Worm (Caenorhabditis elegans) whole organism, L4/young adult: ENCODE data around the gene chil-8.

Experiments used
- W03F9.2 ChIP-seq: fragments of 150-350 bp; optimal IDR thresholded peaks from 2 replicates; lab custom pipeline; 2014; ENCODE audit warnings: missing biosample characterization, missing genetic modification characterization
- dao-5 ChIP-seq: sonication (generic microtip); optimal IDR thresholded peaks from 2 replicates; lab custom pipeline; 2016; ENCODE audit warnings: missing genotype, missing genetic modification characterization, moderate library complexity, missing compliant biosample characterization
- him-1 ChIP-seq: sonication (generic microtip); optimal IDR thresholded peaks from 2 replicates; lab custom pipeline; 2016; ENCODE audit warnings: missing genotype, missing genetic modification reagents, missing genetic modification characterization, missing compliant biosample characterization

The chil-8 gene

DNA sequence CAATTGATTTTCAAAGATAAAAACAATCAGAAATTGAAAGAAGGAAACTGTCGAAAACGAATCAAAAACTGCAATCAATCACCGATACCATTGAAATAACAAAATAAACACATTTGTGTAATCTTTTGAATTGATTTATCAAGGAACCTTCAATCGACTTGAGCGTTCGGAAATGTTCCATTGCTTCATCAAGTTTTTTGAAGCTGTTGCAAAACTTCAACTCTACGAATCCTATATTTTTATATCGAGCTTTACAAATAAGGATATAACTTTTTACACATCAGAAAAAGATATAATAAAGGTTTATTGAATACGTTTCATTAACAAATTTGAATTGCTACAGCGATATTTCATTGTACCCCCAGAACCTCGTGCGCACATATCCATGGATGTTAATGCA lies at the start of gene chil-8:
chil-8 (minus strand) TSS at position 101 of the 400 bp plus-strand sequence.
- no peak for TF ChIP-seq him-1 (tag; lab: Kevin White, UChicago)
- no peak for TF ChIP-seq W03F9.2 (tag; lab: Kevin White, UChicago)
- no peak for TF ChIP-seq dao-5

- no peak for TF ChIP-seq dao-5
These were observed 48.9 kb upstream of the chil-8 start, which contains the start of gene C05C10.2 for ce11 chrII:9921622-9922269. Gene C05C10.2 (plus strand): TSS chrII:9922219.

DNA sequence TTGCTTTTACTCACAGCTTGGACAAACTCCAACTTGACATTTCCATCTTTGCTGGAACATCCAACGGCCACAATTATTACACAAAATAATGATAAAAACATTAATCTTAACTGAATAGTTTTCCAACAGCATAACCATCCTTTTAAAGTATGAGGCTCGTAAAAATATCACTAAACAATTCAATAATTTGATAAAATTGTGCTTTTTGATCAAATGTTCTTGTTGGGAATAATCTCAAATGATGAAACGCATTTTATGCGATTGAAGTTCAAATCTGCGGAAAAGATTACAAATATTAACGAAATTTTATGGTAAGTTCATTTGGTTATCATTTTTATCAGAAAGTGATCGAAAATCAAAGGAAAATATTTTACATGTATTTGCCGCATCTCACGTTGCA lies 47.6 kb upstream of the chil-8 start, which contains the start of gene pho-10:
pho-10 (minus strand) TSS at position 101 of the 400 bp plus-strand sequence.
- no peak for TF ChIP-seq W03F9.2 (tag; lab: Kevin White, UChicago)
- TF ChIP-seq him-1 (tag; lab: Kevin White, UChicago), result no peak
- no peak for TF ChIP-seq dao-5

ce11 chrII:9917904-9918303 lies 45.0 kb upstream of the chil-8 start, which contains the start of gene C05C10.8:
Gene C05C10.8 (minus strand): TSS chrII:9918004.
- TF ChIP-seq dao-5, result no peak
- TF ChIP-seq him-1 (tag; lab: Kevin White, UChicago), result no peak
- TF ChIP-seq W03F9.2 (tag; lab: Kevin White, UChicago), result no peak

- TF ChIP-seq him-1 (tag; lab: Kevin White, UChicago), result no peak
These were observed 43.3 kb upstream of the chil-8 start, which contains the start of gene F26C11.4 for ce11 chrII:9916177-9916576. Gene F26C11.4 (minus strand): TSS chrII:9916277.

DNA sequence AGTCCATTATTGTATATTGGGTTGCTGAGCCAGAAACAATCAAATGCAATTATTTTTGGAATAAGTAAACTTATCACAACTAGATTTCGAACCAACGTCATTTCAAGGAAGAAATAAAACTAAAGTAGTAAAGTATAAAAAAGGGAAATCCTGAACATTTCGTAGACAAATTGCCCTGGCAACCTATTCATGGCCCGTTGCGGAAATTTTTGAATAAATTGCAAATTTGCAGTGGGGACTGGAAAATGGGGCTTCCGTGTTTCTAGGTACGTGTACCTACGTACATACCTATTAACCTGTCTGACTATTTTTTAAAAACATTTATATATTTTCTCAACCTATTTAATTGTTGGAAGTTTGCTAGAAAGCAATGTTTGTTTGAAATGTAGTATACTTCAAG lies 42.1 kb upstream of the chil-8 start, which contains the start of gene F26C11.3:
F26C11.3 (minus strand) TSS at position 101 of the 400 bp plus-strand sequence.
- TF ChIP-seq W03F9.2 (tag; lab: Kevin White, UChicago), result no peak
- TF ChIP-seq dao-5, result no peak
- TF ChIP-seq him-1 (tag; lab: Kevin White, UChicago), result no peak

DNA sequence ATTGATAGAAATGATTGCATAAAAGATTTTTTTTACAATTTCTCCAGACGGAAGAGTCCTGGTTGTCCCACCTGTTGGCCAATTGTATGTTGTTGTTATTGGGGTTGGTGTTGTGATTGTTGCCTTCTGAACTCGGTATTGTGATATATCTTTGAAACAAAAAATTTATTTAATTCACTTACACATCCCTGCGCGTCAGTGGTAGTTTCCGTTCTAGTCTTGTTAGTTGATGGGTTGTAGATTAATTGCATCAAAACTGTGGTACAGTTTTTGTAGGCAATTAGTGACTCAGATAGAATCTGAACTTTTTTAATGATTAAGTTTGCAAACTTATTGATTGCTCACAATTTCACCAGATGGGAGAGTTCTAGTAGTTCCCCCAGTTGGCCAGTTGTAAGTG lies 31.6 kb upstream of the chil-8 start:
- TF ChIP-seq him-1 (tag; lab: Kevin White, UChicago) (no peak), W03F9.2 (tag; lab: Kevin White, UChicago) (no peak), dao-5 (no peak)

- TF ChIP-seq him-1 (tag; lab: Kevin White, UChicago), result no peak
- TF ChIP-seq dao-5, result no peak
- TF ChIP-seq W03F9.2 (tag; lab: Kevin White, UChicago), result no peak
These were observed 27.4 kb upstream of the chil-8 start, which contains the start of gene unc-4 for ce11 chrII:9900276-9900675. Gene unc-4 (minus strand): TSS chrII:9900376.

ce11 chrII:9898744-9899143 lies 25.9 kb upstream of the chil-8 start:
- TF ChIP-seq him-1 (tag; lab: Kevin White, UChicago), result no peak
- TF ChIP-seq W03F9.2 (tag; lab: Kevin White, UChicago), result no peak
- no peak for TF ChIP-seq dao-5

DNA sequence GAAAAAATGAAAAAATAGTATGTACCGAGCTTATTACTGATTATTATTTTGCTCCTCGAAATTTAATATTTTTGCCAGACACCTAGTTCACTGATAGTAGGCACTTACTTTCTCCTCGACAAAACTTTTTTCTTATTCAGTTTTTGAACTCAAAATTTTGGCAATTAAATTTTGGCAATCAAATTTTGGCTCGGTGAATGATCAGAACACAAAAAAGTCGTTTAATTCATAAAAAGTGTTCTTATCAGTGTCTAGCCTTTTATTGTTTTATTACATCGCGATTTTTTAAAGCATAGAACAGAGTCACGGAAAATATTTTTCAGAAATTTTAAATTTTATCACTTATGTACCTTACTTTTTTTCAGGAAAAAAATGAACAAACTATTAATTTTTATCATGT lies 22.3 kb upstream of the chil-8 start:
- no peak for TF ChIP-seq him-1 (tag; lab: Kevin White, UChicago)
- no peak for TF ChIP-seq W03F9.2 (tag; lab: Kevin White, UChicago)
- TF ChIP-seq dao-5, result no peak

DNA sequence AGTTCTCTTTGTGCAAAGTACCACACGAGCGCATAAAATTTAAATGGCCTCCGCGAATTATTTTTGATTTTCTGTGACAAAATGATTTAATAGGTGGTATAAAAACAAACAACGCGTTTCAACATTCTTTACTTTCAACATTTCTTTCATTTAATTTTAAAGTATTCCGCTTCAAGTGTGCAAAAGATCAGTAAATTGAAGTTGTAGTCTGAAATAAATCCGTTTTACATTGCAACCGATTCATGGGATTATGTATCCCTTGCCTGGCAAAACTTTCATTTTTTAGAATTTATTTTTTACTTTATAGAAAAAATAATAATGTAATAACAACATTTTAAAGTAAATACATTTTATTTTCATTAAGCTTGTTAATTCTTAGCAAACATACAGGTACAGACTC lies 21.6 kb upstream of the chil-8 start, which contains the start of gene F26C11.1:
F26C11.1 (plus strand) TSS at position 301 of the 400 bp plus-strand sequence.
- TF ChIP-seq dao-5 (no peak), him-1 (tag; lab: Kevin White, UChicago) (no peak), W03F9.2 (tag; lab: Kevin White, UChicago) (no peak)

- TF ChIP-seq W03F9.2 (tag; lab: Kevin White, UChicago), result peak; percentile 74
- TF ChIP-seq him-1 (tag; lab: Kevin White, UChicago), result no peak
These were observed 19.5 kb upstream of the chil-8 start, which contains the start of gene C08H9.16 for ce11 chrII:9892409-9892808. Gene C08H9.16 (plus strand): TSS chrII:9892778.

- TF ChIP-seq him-1 (tag; lab: Kevin White, UChicago) (no peak), dao-5 (no peak), W03F9.2 (tag; lab: Kevin White, UChicago) (no peak)
These were observed 19.0 kb upstream of the chil-8 start for ce11 chrII:9891823-9892222.

ce11 chrII:9891031-9891689 lies 18.3 kb upstream of the chil-8 start, which contains the start of gene vgln-1:
Gene vgln-1 (minus strand): TSS chrII:9891081.
- TF ChIP-seq him-1 (tag; lab: Kevin White, UChicago) (no peak), W03F9.2 (tag; lab: Kevin White, UChicago) (no peak), dao-5 (no peak)
